Fruit fly (Drosophila melanogaster) S2 (cell line): ENCODE results near the gene Cpsf73.

Experiments used
- CG8478 ChIP-seq: fragments of >200 bp; optimal IDR thresholded peaks from 2 replicates; lab custom pipeline; 2018
- CTCF ChIP-seq, 2 experiments: fragments of >200 bp; optimal IDR thresholded peaks; 2 replicates each; lab custom pipeline; 2018

DNA sequence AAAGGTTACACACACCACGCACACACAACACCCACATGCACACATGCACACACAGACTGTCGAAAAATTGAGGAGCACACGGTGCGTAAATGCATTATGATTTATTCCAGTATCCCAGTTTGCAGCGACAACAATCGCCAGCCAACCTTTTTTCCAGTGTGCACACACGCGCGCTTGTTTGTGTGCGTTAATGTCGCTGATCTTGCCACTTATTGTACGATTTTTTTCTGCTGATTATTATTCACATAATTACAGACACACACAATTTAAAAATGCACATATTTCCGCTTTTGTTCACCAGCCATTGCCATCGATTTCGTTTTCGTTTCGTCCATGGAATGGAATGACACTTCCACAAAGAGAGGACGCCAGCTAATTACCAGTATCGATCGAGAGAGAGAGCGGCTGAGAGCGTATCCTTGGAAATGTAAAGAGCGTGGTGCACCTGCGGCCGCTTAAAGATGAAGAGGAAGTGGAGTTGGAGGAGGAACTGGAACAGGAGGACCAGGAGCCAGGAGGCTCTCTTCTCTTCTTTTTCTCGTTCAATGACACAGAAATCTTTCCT lies 4.9 kb downstream of the Cpsf73 start:
- TF ChIP-seq CTCF (optimal IDR thresholded peaks at IDR 0.05; lab: Kevin White, UChicago), result no peak
- TF ChIP-seq CG8478 (lab: Kevin White, UChicago), result no peak
